Fruit fly (Drosophila melanogaster): Measurements from ENCODE around the gene Cp18.
A peak's percentile ranks its signal among the peaks of the same experiment; 100 is the strongest.

dm6 chr3L:8716013-8716412 is 10.6 kb upstream of the Cp18 start:
- TF ChIP-seq usp (GFP tag; optimal IDR thresholded peaks at IDR 0.05) (no peak), pan (optimal IDR thresholded peaks at IDR 0.05) (no peak), CG8478 (optimal IDR thresholded peaks at IDR 0.05) (no peak), psq (optimal IDR thresholded peaks at IDR 0.05) (no peak), EcR (GFP tag; optimal IDR thresholded peaks at IDR 0.05) (no peak), Dll (optimal IDR thresholded peaks at IDR 0.05) (peak; percentile 9)
